Worm (Caenorhabditis elegans) whole organism, L3 larva: ENCODE results near the gene ztf-8.

Source experiments
- R02D3.7 ChIP-seq: fragments of 150-350 bp; optimal IDR thresholded peaks from 2 replicates; lab custom pipeline; 2014; ENCODE audit warnings: missing biosample characterization, missing genetic modification characterization
- ZK546.5 ChIP-seq: sonication (generic microtip); optimal IDR thresholded peaks from 2 replicates; lab custom pipeline; 2017; ENCODE audit warnings: missing biosample characterization, missing genetic modification characterization
- aly-2 ChIP-seq: fragments of 150-350 bp; optimal IDR thresholded peaks from 2 replicates; lab custom pipeline; 2014; ENCODE audit warnings: missing biosample characterization, missing genetic modification characterization
- ceh-16 ChIP-seq: sonication (generic microtip); optimal IDR thresholded peaks from 2 replicates; lab custom pipeline; 2017; ENCODE audit warnings: missing biosample characterization, missing genetic modification characterization
- ceh-28 ChIP-seq: fragments of 150-350 bp; optimal IDR thresholded peaks from 2 replicates; lab custom pipeline; 2014; ENCODE audit warnings: missing biosample characterization, missing genetic modification reagents, missing genetic modification characterization
- ceh-82 ChIP-seq: fragments of 150-350 bp; optimal IDR thresholded peaks from 2 replicates; lab custom pipeline; 2014; ENCODE audit warnings: missing biosample characterization, missing genetic modification characterization
- ceh-9 ChIP-seq: sonication (generic microtip); optimal IDR thresholded peaks from 2 replicates; lab custom pipeline; 2018; ENCODE audit warnings: missing biosample characterization, missing genetic modification characterization
- daf-12 ChIP-seq: fragments of 150-350 bp; optimal IDR thresholded peaks from 2 replicates; lab custom pipeline; 2014; ENCODE audit warnings: missing biosample characterization, missing genetic modification reagents, missing genetic modification characterization
- egl-27 ChIP-seq: sonication (generic microtip); optimal IDR thresholded peaks from 4 replicates; lab custom pipeline; 2017; ENCODE audit warnings: missing biosample characterization, missing genetic modification reagents, missing genetic modification characterization
- egl-5 ChIP-seq: fragments of 150-350 bp; optimal IDR thresholded peaks from 2 replicates; lab custom pipeline; 2017; ENCODE audit warnings: missing biosample characterization, missing genetic modification reagents, missing genetic modification characterization, inconsistent platforms
- elt-1 ChIP-seq: fragments of 150-350 bp; optimal IDR thresholded peaks from 2 replicates; lab custom pipeline; 2014; ENCODE audit warnings: missing biosample characterization, missing genetic modification characterization
- elt-2 ChIP-seq: sonication (generic microtip); optimal IDR thresholded peaks from 2 replicates; lab custom pipeline; 2016; ENCODE audit warnings: missing genetic modification reagents, mild to moderate bottlenecking, missing genetic modification characterization, missing compliant biosample characterization
- elt-3 ChIP-seq, 3 experiments: fragments of 150-350 bp in 1 of 3; sonication (generic microtip) in 2 of 3; optimal IDR thresholded peaks; 2 replicates in 2 of 3; 4 replicates in 1 of 3; lab custom pipeline; 2014 to 2017; ENCODE audit warnings: missing biosample characterization in 3 of 3, missing genetic modification characterization in 3 of 3
- fkh-10 ChIP-seq: sonication (generic microtip); optimal IDR thresholded peaks from 2 replicates; lab custom pipeline; 2017; ENCODE audit warnings: missing biosample characterization, missing genetic modification reagents, missing genetic modification characterization
- fos-1 ChIP-seq: fragments of 150-350 bp; optimal IDR thresholded peaks from 2 replicates; lab custom pipeline; 2014; ENCODE audit warnings: missing biosample characterization, missing genetic modification characterization
- hmg-11 ChIP-seq: sonication (generic microtip); optimal IDR thresholded peaks from 2 replicates; lab custom pipeline; 2016; ENCODE audit warnings: missing genetic modification characterization, missing compliant biosample characterization
- jun-1 ChIP-seq: fragments of 150-350 bp; optimal IDR thresholded peaks from 2 replicates; lab custom pipeline; 2014; ENCODE audit warnings: missing biosample characterization, missing genetic modification reagents, missing genetic modification characterization
- lin-15B ChIP-seq: fragments of 150-350 bp; optimal IDR thresholded peaks from 2 replicates; lab custom pipeline; 2014; ENCODE audit warnings: missing biosample characterization, missing genetic modification characterization
- lin-39 ChIP-seq: fragments of 150-350 bp; optimal IDR thresholded peaks from 2 replicates; lab custom pipeline; 2018; ENCODE audit warnings: missing biosample characterization, missing genetic modification reagents, missing genetic modification characterization
- mdl-1 ChIP-seq: fragments of 150-350 bp; optimal IDR thresholded peaks from 2 replicates; lab custom pipeline; 2014; ENCODE audit warnings: missing biosample characterization, missing genetic modification characterization
- mml-1 ChIP-seq: fragments of 150-350 bp; sonication (generic microtip); optimal IDR thresholded peaks from 3 replicates; lab custom pipeline; 2014; ENCODE audit warnings: missing biosample characterization, missing genetic modification characterization
- nfya-1 ChIP-seq: sonication (generic microtip); optimal IDR thresholded peaks from 2 replicates; lab custom pipeline; 2017; ENCODE audit warnings: missing genetic modification characterization, mild to moderate bottlenecking, missing compliant biosample characterization, antibody characterized with exemption, moderate library complexity; ENCODE audit not compliant: insufficient read depth
- nhr-11 ChIP-seq: fragments of 150-350 bp; optimal IDR thresholded peaks from 2 replicates; lab custom pipeline; 2014; ENCODE audit warnings: missing biosample characterization, missing genetic modification characterization
- nhr-12 ChIP-seq: fragments of 150-350 bp; optimal IDR thresholded peaks from 2 replicates; lab custom pipeline; 2014; ENCODE audit warnings: missing biosample characterization, missing genetic modification characterization
- nhr-237 ChIP-seq: fragments of 150-350 bp; optimal IDR thresholded peaks from 2 replicates; lab custom pipeline; 2014; ENCODE audit warnings: missing biosample characterization, missing genetic modification characterization
- nhr-25 ChIP-seq: sonication (generic microtip); optimal IDR thresholded peaks from 2 replicates; lab custom pipeline; 2017; ENCODE audit warnings: missing biosample characterization, missing genetic modification characterization
- nhr-28 ChIP-seq: fragments of 150-350 bp; optimal IDR thresholded peaks from 2 replicates; lab custom pipeline; 2014; ENCODE audit warnings: missing biosample characterization, missing genetic modification characterization
- nhr-67 ChIP-seq: fragments of 150-350 bp; optimal IDR thresholded peaks from 2 replicates; lab custom pipeline; 2014; ENCODE audit warnings: missing biosample characterization, missing genetic modification characterization
- nhr-77 ChIP-seq: fragments of 150-350 bp; optimal IDR thresholded peaks from 2 replicates; lab custom pipeline; 2014; ENCODE audit warnings: missing biosample characterization, missing genetic modification characterization
- pha-4 ChIP-seq: fragments of 150-350 bp; optimal IDR thresholded peaks from 2 replicates; lab custom pipeline; 2014; ENCODE audit warnings: missing biosample characterization, missing genetic modification reagents, missing genetic modification characterization
- pqm-1 ChIP-seq: fragments of 150-350 bp; optimal IDR thresholded peaks from 2 replicates; lab custom pipeline; 2017; ENCODE audit warnings: missing biosample characterization, missing genetic modification characterization, inconsistent platforms
- skn-1 ChIP-seq: fragments of 150-350 bp; optimal IDR thresholded peaks from 2 replicates; lab custom pipeline; 2014; ENCODE audit warnings: missing biosample characterization, missing genetic modification characterization
- snpc-4 ChIP-seq: fragments of 150-350 bp; optimal IDR thresholded peaks from 2 replicates; lab custom pipeline; 2014; ENCODE audit warnings: missing biosample characterization, missing genetic modification characterization
- tbx-2 ChIP-seq: sonication (generic microtip); optimal IDR thresholded peaks from 2 replicates; lab custom pipeline; 2016; ENCODE audit warnings: mild to moderate bottlenecking, missing genetic modification characterization, missing compliant biosample characterization
- unc-39 ChIP-seq: sonication (generic microtip); optimal IDR thresholded peaks from 4 replicates; lab custom pipeline; 2017; ENCODE audit warnings: missing biosample characterization, missing genetic modification characterization
- unc-62 ChIP-seq: fragments of 150-350 bp; sonication (generic microtip); optimal IDR thresholded peaks from 4 replicates; lab custom pipeline; 2014; ENCODE audit warnings: missing biosample characterization, missing genetic modification reagents, missing genetic modification characterization
- zag-1 ChIP-seq: fragments of 150-350 bp; optimal IDR thresholded peaks from 2 replicates; lab custom pipeline; 2014; ENCODE audit warnings: missing biosample characterization, missing genetic modification characterization
- ztf-11 ChIP-seq: fragments of 150-350 bp; optimal IDR thresholded peaks from 2 replicates; lab custom pipeline; 2014; ENCODE audit warnings: missing biosample characterization, missing genetic modification characterization
- ztf-4 ChIP-seq: fragments of 150-350 bp; optimal IDR thresholded peaks from 2 replicates; lab custom pipeline; 2014; ENCODE audit warnings: missing biosample characterization, missing genetic modification characterization

ztf-8 gene

ce11 chrIII:5291281-5291680, 18.0 kb upstream of the ztf-8 start:
- TF ChIP-seq R02D3.7 (tag; lab: Kevin White, UChicago) = no peak
- peak; percentile 89 for TF ChIP-seq elt-2
- peak; percentile 77 for TF ChIP-seq pqm-1
- TF ChIP-seq, all 47 proteins: peak for 2

- TF ChIP-seq ztf-11 (tag; lab: Kevin White, UChicago) (no peak), nhr-28 (no peak), pha-4 (no peak), tbx-2 (tag; lab: Kevin White, UChicago) (no peak), nhr-237 (tag; lab: Kevin White, UChicago) (no peak), egl-27 (no peak), snpc-4 (tag; lab: Kevin White, UChicago) (no peak), ceh-28 (tag; lab: Kevin White, UChicago) (no peak), zag-1 (tag; lab: Kevin White, UChicago) (no peak), nhr-67 (tag; lab: Kevin White, UChicago) (no peak), ztf-4 (no peak)
- TF ChIP-seq, all 47 proteins: peak for 0
These were observed 17.0 kb upstream of the ztf-8 start for ce11 chrIII:5290230-5290629.

ce11 chrIII:5287877-5288276, 14.6 kb upstream of the ztf-8 start, which contains the start of gene T15B12.1:
Gene T15B12.1, plus strand, starts transcription at chrIII:5288177.
- TF ChIP-seq lin-39 = no peak
- no peak for TF ChIP-seq mdl-1
- TF ChIP-seq daf-12 = no peak

DNA sequence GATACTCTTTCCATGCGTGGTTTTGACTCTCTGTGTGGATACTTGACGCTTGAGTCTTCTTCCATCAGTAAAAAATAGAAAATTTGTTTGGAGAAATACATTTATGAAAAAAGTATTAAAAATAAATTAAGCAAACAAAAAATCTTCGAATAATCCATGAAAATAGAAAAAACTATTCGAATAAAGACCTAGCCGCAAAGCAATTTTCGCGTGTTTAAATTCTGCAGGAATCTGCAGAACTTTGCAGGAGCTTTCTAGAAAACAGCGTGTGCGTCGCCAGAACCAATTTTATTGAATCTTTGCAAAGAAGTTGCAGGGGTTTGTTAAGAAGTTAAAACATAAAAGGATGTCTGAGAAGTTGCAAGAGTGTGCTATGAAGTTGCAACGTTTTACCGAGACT, 12.9 kb upstream of the ztf-8 start, which contains the start of gene ZC395.11:
TSS of gene ZC395.11 (minus strand) at position 101 of the 400 bp plus-strand sequence.
- TF ChIP-seq ztf-11 (tag; lab: Kevin White, UChicago) (no peak), fkh-10 (no peak), mdl-1 (no peak), mml-1 (tag; lab: Kevin White, UChicago) (no peak), pqm-1 (no peak), egl-27 (no peak), nhr-67 (tag; lab: Kevin White, UChicago) (no peak), nfya-1 (no peak), ceh-82 (tag; lab: Kevin White, UChicago) (no peak), egl-5 (no peak), R02D3.7 (tag; lab: Kevin White, UChicago) (no peak), nhr-77 (tag; lab: Kevin White, UChicago) (no peak), fos-1 (tag; lab: Kevin White, UChicago) (no peak), aly-2 (tag; lab: Kevin White, UChicago) (no peak), nhr-11 (tag; lab: Kevin White, UChicago) (no peak), nhr-28 (no peak), daf-12 (no peak), unc-62 (GFP tag; lab: Kevin White, UChicago) (no peak), hmg-11 (tag; lab: Kevin White, UChicago) (no peak)

DNA sequence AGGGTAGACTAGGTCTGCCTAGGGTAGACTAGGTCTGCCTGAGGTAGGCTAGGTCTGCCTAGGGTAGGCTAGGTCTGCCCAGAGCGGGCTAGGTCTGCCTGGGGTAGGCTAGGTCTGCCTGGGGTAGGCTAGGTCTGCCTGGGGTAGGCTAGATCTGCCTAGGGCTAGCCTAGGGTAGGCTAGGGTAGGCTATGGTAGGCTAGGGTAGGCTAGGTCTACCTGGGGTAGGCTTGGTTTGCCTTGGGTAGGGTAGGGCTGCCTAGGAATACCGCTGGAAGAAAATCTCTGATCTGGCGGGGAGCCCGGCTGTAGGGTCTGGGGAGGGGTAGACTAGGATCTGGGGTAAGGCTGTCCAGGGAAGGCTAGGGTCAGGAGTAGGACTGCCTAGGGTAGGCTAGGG, 12.2 kb upstream of the ztf-8 start:
- TF ChIP-seq nhr-25 (tag; lab: Kevin White, UChicago) (no peak), aly-2 (tag; lab: Kevin White, UChicago) (no peak), mdl-1 (no peak), skn-1 (no peak), ceh-28 (tag; lab: Kevin White, UChicago) (no peak), unc-39 (tag; lab: Kevin White, UChicago) (no peak), ceh-9 (tag; lab: Kevin White, UChicago) (no peak), nhr-28 (no peak), elt-2 (no peak), R02D3.7 (tag; lab: Kevin White, UChicago) (no peak), nhr-237 (tag; lab: Kevin White, UChicago) (no peak), nfya-1 (no peak), elt-1 (tag; lab: Kevin White, UChicago) (no peak), ceh-16 (no peak), pha-4 (no peak), nhr-12 (no peak)

ce11 chrIII:5280228-5280627, 7.0 kb upstream of the ztf-8 start:
- TF ChIP-seq lin-39 = peak; percentile 1
- TF ChIP-seq jun-1 = no peak
- no peak for TF ChIP-seq pha-4
- no peak for TF ChIP-seq egl-5
- TF ChIP-seq pqm-1 = no peak
- no peak for TF ChIP-seq daf-12
- TF ChIP-seq ceh-9 (tag; lab: Kevin White, UChicago) = no peak
- no peak for TF ChIP-seq lin-15B (tag; lab: Kevin White, UChicago)
- no peak for TF ChIP-seq ZK546.5 (tag; lab: Kevin White, UChicago)
- TF ChIP-seq ztf-11 (tag; lab: Kevin White, UChicago) = no peak
- no peak for TF ChIP-seq elt-3 (tag; optimal IDR thresholded peaks at IDR 0.05; lab: Kevin White, UChicago)
- no peak for TF ChIP-seq ztf-4
- no peak for TF ChIP-seq zag-1 (tag; lab: Kevin White, UChicago)
- TF ChIP-seq nfya-1 = peak; percentile 47
- peak; percentile 67 for TF ChIP-seq hmg-11 (tag; lab: Kevin White, UChicago)
- TF ChIP-seq egl-27 = no peak
- no peak for TF ChIP-seq snpc-4 (tag; lab: Kevin White, UChicago)
- peak; percentile 17 for TF ChIP-seq elt-1 (tag; lab: Kevin White, UChicago)
- no peak for TF ChIP-seq nhr-12
